Worm (Caenorhabditis elegans) whole organism, L2 larva: ENCODE results near the gene bcl-11.

Source experiments
- R02D3.7 ChIP-seq: fragments of 150-350 bp; optimal IDR thresholded peaks from 2 replicates; lab custom pipeline; 2014; ENCODE audit warnings: missing biosample characterization, missing genetic modification characterization
- dmd-4 ChIP-seq: sonication (generic microtip); optimal IDR thresholded peaks from 2 replicates; lab custom pipeline; 2017; ENCODE audit warnings: missing biosample characterization, missing genetic modification characterization
- egl-27 ChIP-seq: sonication (generic microtip); optimal IDR thresholded peaks from 3 replicates; lab custom pipeline; 2017; ENCODE audit warnings: missing biosample characterization, missing genetic modification reagents, missing genetic modification characterization
- elt-3 ChIP-seq: sonication (generic microtip); optimal IDR thresholded peaks from 2 replicates; lab custom pipeline; 2017; ENCODE audit warnings: missing biosample characterization, missing genetic modification characterization
- fos-1 ChIP-seq: fragments of 150-350 bp; optimal IDR thresholded peaks from 2 replicates; lab custom pipeline; 2014; ENCODE audit warnings: missing biosample characterization, missing genetic modification characterization
- mdl-1 ChIP-seq, 2 experiments: fragments of 150-350 bp in 1 of 2; sonication (generic microtip) in 1 of 2; optimal IDR thresholded peaks; 2 replicates each; lab custom pipeline; 2017; ENCODE audit warnings: missing biosample characterization in 2 of 2, missing genetic modification characterization in 2 of 2
- nhr-10 ChIP-seq: sonication (generic microtip); optimal IDR thresholded peaks from 2 replicates; lab custom pipeline; 2017; ENCODE audit warnings: missing biosample characterization, missing genetic modification characterization
- snpc-4 ChIP-seq: fragments of 150-350 bp; optimal IDR thresholded peaks from 2 replicates; lab custom pipeline; 2014; ENCODE audit warnings: missing biosample characterization, missing genetic modification characterization
- ztf-4 ChIP-seq: fragments of 150-350 bp; optimal IDR thresholded peaks from 2 replicates; lab custom pipeline; 2014; ENCODE audit warnings: missing biosample characterization, missing genetic modification characterization

ce11 chrV:6408733-6409227 is 53.0 kb downstream of the bcl-11 start, which contains the start of gene bcf-1:
- TF ChIP-seq elt-3, result no peak
- no peak for TF ChIP-seq snpc-4
- no peak for TF ChIP-seq R02D3.7 (tag; lab: Kevin White, UChicago)
- no peak for TF ChIP-seq mdl-1 (tag; optimal IDR thresholded peaks at IDR 0.05; lab: Kevin White, UChicago)
- TF ChIP-seq ztf-4 (tag; lab: Kevin White, UChicago), result no peak
- no peak for TF ChIP-seq fos-1 (tag; lab: Kevin White, UChicago)
- no peak for TF ChIP-seq egl-27 (tag; lab: Kevin White, UChicago)
- no peak for TF ChIP-seq nhr-10
- TF ChIP-seq dmd-4 (tag; lab: Kevin White, UChicago), result no peak
